Worm (Caenorhabditis elegans) whole organism, L1 larva: ENCODE measurements around the gene gcy-33.

Source experiments
- elt-2 ChIP-seq: sonication (generic microtip); optimal IDR thresholded peaks from 2 replicates; lab custom pipeline; 2016; ENCODE audit warnings: missing genetic modification characterization, mild to moderate bottlenecking, inconsistent platforms, missing compliant biosample characterization, missing genetic modification reagents
- ets-5 ChIP-seq: fragments of 200-800 bp; sonication (Bioruptor generic); IDR thresholded peaks from 2 replicates; pipeline ENCODE4 v1.3.6; 2022; ENCODE audit warnings: missing genetic modification characterization, missing compliant biosample characterization
- pqm-1 ChIP-seq: sonication (generic microtip); optimal IDR thresholded peaks from 3 replicates; lab custom pipeline; 2017; ENCODE audit warnings: missing biosample characterization, missing genetic modification characterization
- skn-1 ChIP-seq: fragments of 150-350 bp; optimal IDR thresholded peaks from 2 replicates; lab custom pipeline; 2014; ENCODE audit warnings: missing biosample characterization, missing genetic modification characterization
- unc-130 ChIP-seq: fragments of 150-350 bp; optimal IDR thresholded peaks from 2 replicates; lab custom pipeline; 2017; ENCODE audit warnings: missing biosample characterization, missing genetic modification characterization, inconsistent platforms

DNA sequence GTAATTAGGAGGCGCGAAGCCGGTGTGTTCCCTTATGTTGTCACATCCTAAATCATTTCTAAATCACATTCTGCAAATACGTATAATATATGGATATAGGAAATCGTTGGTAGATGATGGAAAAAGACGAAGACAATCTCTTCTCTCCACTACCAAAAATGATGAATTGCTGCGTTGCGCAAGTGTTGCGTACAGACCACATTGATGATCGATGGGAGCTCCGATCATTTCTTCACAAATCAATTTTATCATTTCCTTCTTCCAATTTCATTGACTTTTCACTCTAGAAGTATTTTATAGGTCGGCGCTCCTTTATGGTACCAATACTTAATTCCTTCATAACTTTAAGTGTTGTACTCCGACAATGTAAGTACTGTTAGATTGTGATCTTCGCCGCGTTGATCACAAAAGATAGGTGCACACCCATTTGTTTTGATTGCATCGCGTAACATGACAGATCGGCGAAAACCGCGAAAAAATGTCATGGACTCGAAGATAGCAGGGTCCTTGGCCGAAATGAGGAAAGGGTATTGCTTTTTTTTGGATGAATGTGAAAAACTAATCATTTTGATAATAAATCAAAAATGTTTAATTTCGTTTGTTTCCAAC, 52.0 kb downstream of the gcy-33 start:
- TF ChIP-seq elt-2 (tag; lab: Kevin White, UChicago): no peak
- TF ChIP-seq pqm-1 (tag; lab: Kevin White, UChicago): no peak
- no peak for TF ChIP-seq ets-5 (GFP tag; lab: Robert Waterston, UW)
- TF ChIP-seq unc-130 (tag; lab: Kevin White, UChicago): no peak
- TF ChIP-seq skn-1 (tag; lab: Kevin White, UChicago): no peak
